Worm (Caenorhabditis elegans) whole organism, L4 larva: ENCODE results near the gene R160.4.
"Not testable (repeated sequence)": the region's sequence is repeated elsewhere in the genome, so short reads cannot be mapped to it uniquely, and the experiment has no call there.

ENCODE experiments used
- F10B5.3 ChIP-seq: sonication (generic microtip); optimal IDR thresholded peaks from 2 replicates; lab custom pipeline; 2016; ENCODE audit warnings: mild to moderate bottlenecking, missing genetic modification characterization, missing compliant biosample characterization
- R02D3.7 ChIP-seq: fragments of 150-350 bp; sonication (generic microtip); optimal IDR thresholded peaks from 3 replicates; lab custom pipeline; 2014; ENCODE audit warnings: missing biosample characterization, missing genetic modification characterization
- T26A8.4 ChIP-seq: fragments of 200-800 bp; sonication (Bioruptor generic); IDR thresholded peaks from 2 replicates; pipeline ENCODE4 v1.3.6; 2022; ENCODE audit warnings: missing genetic modification characterization, missing compliant biosample characterization
- Y48G9A.11 ChIP-seq: fragments of 200-800 bp; sonication (Bioruptor generic); IDR thresholded peaks from 2 replicates; pipeline ENCODE4 v1.3.6; 2022; ENCODE audit warnings: missing genetic modification reagents, missing genetic modification characterization, missing compliant biosample characterization
- ZK546.5 ChIP-seq, 2 experiments: sonication (generic microtip); optimal IDR thresholded peaks; 2 replicates each; lab custom pipeline; 2017; ENCODE audit warnings: missing biosample characterization in 2 of 2, missing genetic modification characterization in 2 of 2
- aly-2 ChIP-seq: sonication (generic microtip); optimal IDR thresholded peaks from 2 replicates; lab custom pipeline; 2018; ENCODE audit warnings: missing biosample characterization, missing genetic modification characterization
- arid-1 ChIP-seq: fragments of 200-800 bp; sonication (Bioruptor generic); conservative IDR thresholded peaks from 2 replicates; pipeline ENCODE4 v1.3.6; 2022; ENCODE audit warnings: missing genetic modification reagents, missing genetic modification characterization, missing compliant biosample characterization
- ceh-28 ChIP-seq: fragments of 150-350 bp; optimal IDR thresholded peaks from 2 replicates; lab custom pipeline; 2014; ENCODE audit warnings: missing biosample characterization, missing genetic modification reagents, missing genetic modification characterization
- ceh-32 ChIP-seq: sonication (generic microtip); optimal IDR thresholded peaks from 2 replicates; lab custom pipeline; 2016; ENCODE audit warnings: mild to moderate bottlenecking, missing genetic modification characterization, missing compliant biosample characterization; ENCODE audit not compliant: poor library complexity
- ceh-62 ChIP-seq: sonication (generic microtip); optimal IDR thresholded peaks from 2 replicates; lab custom pipeline; 2017; ENCODE audit warnings: missing biosample characterization, missing genetic modification characterization
- ceh-82 ChIP-seq: sonication (generic microtip); optimal IDR thresholded peaks from 2 replicates; lab custom pipeline; 2017; ENCODE audit warnings: missing biosample characterization, missing genetic modification characterization
- ces-1 ChIP-seq: fragments of 150-350 bp; sonication (generic microtip); optimal IDR thresholded peaks from 4 replicates; lab custom pipeline; 2014; ENCODE audit warnings: missing biosample characterization, missing genetic modification reagents, missing genetic modification characterization
- daf-19 ChIP-seq: fragments of 200-800 bp; sonication (Bioruptor generic); conservative IDR thresholded peaks from 2 replicates; pipeline ENCODE4 v1.3.6; 2022; ENCODE audit warnings: missing genetic modification characterization, missing compliant biosample characterization
- daf-8 ChIP-seq: fragments of 200-800 bp; sonication (Bioruptor generic); IDR thresholded peaks from 2 replicates; pipeline ENCODE4 v1.3.6; 2022; ENCODE audit warnings: missing genetic modification characterization, missing compliant biosample characterization
- dmd-9 ChIP-seq: fragments of 200-800 bp; sonication (Bioruptor generic); IDR thresholded peaks from 2 replicates; pipeline ENCODE4 v1.3.6; 2022; ENCODE audit warnings: missing genetic modification reagents, missing genetic modification characterization, missing compliant biosample characterization
- gei-8 ChIP-seq: fragments of 200-800 bp; sonication (Bioruptor generic); optimal IDR thresholded peaks from 2 replicates; lab custom pipeline; 2018; ENCODE audit warnings: mild to moderate bottlenecking, missing genetic modification characterization, missing compliant biosample characterization
- hif-1 ChIP-seq, 2 experiments: sonication (generic microtip); optimal IDR thresholded peaks; 2 replicates each; lab custom pipeline; 2016 to 2017; ENCODE audit warnings: missing compliant biosample characterization in 2 of 2, missing genetic modification characterization in 2 of 2, missing genetic modification reagents in 2 of 2, missing genotype in 2 of 2, mild to moderate bottlenecking in 1 of 2
- hlh-11 ChIP-seq: fragments of 200-800 bp; sonication (Bioruptor generic); optimal IDR thresholded peaks from 2 replicates; lab custom pipeline; 2018; ENCODE audit warnings: mild to moderate bottlenecking, missing genetic modification characterization, missing compliant biosample characterization
- lim-7 ChIP-seq: fragments of 200-800 bp; sonication (Bioruptor generic); IDR thresholded peaks from 2 replicates; pipeline ENCODE4 v1.3.6; 2022; ENCODE audit warnings: missing genetic modification characterization, missing compliant biosample characterization
- lin-13 ChIP-seq: fragments of 150-350 bp; optimal IDR thresholded peaks from 2 replicates; lab custom pipeline; 2014; ENCODE audit warnings: missing biosample characterization, missing genetic modification reagents, missing genetic modification characterization
- lin-29 ChIP-seq: fragments of 200-800 bp; sonication (Bioruptor generic); IDR thresholded peaks from 2 replicates; pipeline ENCODE4 v1.3.6; 2022; ENCODE audit warnings: missing genetic modification reagents, missing genetic modification characterization, missing compliant biosample characterization
- lin-38 ChIP-seq: fragments of 200-800 bp; sonication (Bioruptor generic); IDR thresholded peaks from 2 replicates; pipeline ENCODE4 v1.3.6; 2022; ENCODE audit warnings: missing genetic modification reagents, missing genetic modification characterization, missing compliant biosample characterization
- madf-5 ChIP-seq, 2 experiments: fragments of 200-800 bp; sonication (Bioruptor generic); IDR thresholded peaks; 2 replicates each; pipeline ENCODE4 v1.3.6; 2022; ENCODE audit warnings: missing compliant biosample characterization in 2 of 2, missing genetic modification characterization in 2 of 2
- madf-9 ChIP-seq: fragments of 200-800 bp; sonication (Bioruptor generic); conservative IDR thresholded peaks from 2 replicates; pipeline ENCODE4 v1.3.6; 2022; ENCODE audit warnings: missing genetic modification reagents, missing genetic modification characterization, missing compliant biosample characterization
- mes-2 ChIP-seq: sonication (generic microtip); optimal IDR thresholded peaks from 2 replicates; lab custom pipeline; 2016; ENCODE audit warnings: missing genotype, mild to moderate bottlenecking, missing genetic modification characterization, missing compliant biosample characterization; ENCODE audit not compliant: poor library complexity, severe bottlenecking
- mxl-3 ChIP-seq: fragments of 200-800 bp; sonication (Bioruptor generic); optimal IDR thresholded peaks from 2 replicates; lab custom pipeline; 2018; ENCODE audit warnings: mild to moderate bottlenecking, missing genetic modification characterization, missing compliant biosample characterization
- nhr-11 ChIP-seq: fragments of 150-350 bp; optimal IDR thresholded peaks from 2 replicates; lab custom pipeline; 2014; ENCODE audit warnings: missing biosample characterization, missing genetic modification characterization
- nhr-28 ChIP-seq: fragments of 150-350 bp; optimal IDR thresholded peaks from 2 replicates; lab custom pipeline; 2014; ENCODE audit warnings: missing biosample characterization, missing genetic modification characterization
- nhr-76 ChIP-seq: fragments of 150-350 bp; optimal IDR thresholded peaks from 2 replicates; lab custom pipeline; 2014; ENCODE audit warnings: missing biosample characterization, missing genetic modification characterization
- set-16 ChIP-seq: fragments of 200-800 bp; sonication (Bioruptor generic); IDR thresholded peaks from 2 replicates; pipeline ENCODE4 v1.3.6; 2022; ENCODE audit warnings: missing genetic modification reagents, missing genetic modification characterization, missing compliant biosample characterization
- snpc-4 ChIP-seq: fragments of 150-350 bp; optimal IDR thresholded peaks from 2 replicates; lab custom pipeline; 2014; ENCODE audit warnings: missing biosample characterization, missing genetic modification characterization
- unc-62 ChIP-seq, 3 experiments: fragments of 150-350 bp in 1 of 3; sonication (generic microtip); optimal IDR thresholded peaks in 2 of 3; peaks in 1 of 3; 1 replicate in 1 of 3; 2 replicates in 2 of 3; lab custom pipeline; 2014 to 2017; ENCODE audit warnings: missing biosample characterization in 3 of 3, missing genetic modification characterization in 3 of 3, missing genetic modification reagents in 3 of 3, missing genotype in 1 of 3
- zip-11 ChIP-seq: fragments of 200-800 bp; sonication (Bioruptor generic); IDR thresholded peaks from 2 replicates; pipeline ENCODE4 v1.3.6; 2022; ENCODE audit warnings: missing genetic modification characterization, missing compliant biosample characterization

R160.4 gene

ce11 chrX:4353318-4353717 is 15.4 kb downstream of the R160.4 start, which contains the start of gene col-165:
col-165 (plus strand) TSS chrX:4353618.
- no peak for TF ChIP-seq ZK546.5 (tag; optimal IDR thresholded peaks at IDR 0.05; lab: Kevin White, UChicago)
- no peak for TF ChIP-seq lin-38 (GFP tag; lab: Robert Waterston, UW)
- no peak for TF ChIP-seq nhr-28 (tag; lab: Kevin White, UChicago)
- no peak for TF ChIP-seq ceh-32 (tag; lab: Kevin White, UChicago)
- no peak for TF ChIP-seq daf-8 (GFP tag; lab: Robert Waterston, UW)
- no peak for TF ChIP-seq lin-29
- TF ChIP-seq hlh-11, result no peak
- TF ChIP-seq hif-1 (tag; optimal IDR thresholded peaks at IDR 0.05; lab: Kevin White, UChicago), result no peak
- TF ChIP-seq mes-2, result no peak
- no peak for TF ChIP-seq arid-1 (GFP tag; lab: Robert Waterston, UW)
- no peak for TF ChIP-seq aly-2 (tag; lab: Kevin White, UChicago)
- TF ChIP-seq snpc-4 (tag; lab: Kevin White, UChicago), result no peak
- TF ChIP-seq nhr-11 (tag; lab: Kevin White, UChicago), result no peak

ce11 chrX:4350198-4350597 is 18.5 kb downstream of the R160.4 start, which contains the start of gene F14H12.2:
F14H12.2 (plus strand) TSS chrX:4350498.
- TF ChIP-seq unc-62 (GFP tag; optimal IDR thresholded peaks at IDR 0.05 in 1 of 2; lab: Kevin White, UChicago) (no peak), unc-62 (tag; optimal IDR thresholded peaks at IDR 0.05; lab: Kevin White, UChicago) (no peak), T26A8.4 (GFP tag; lab: Robert Waterston, UW) (no peak), daf-19 (GFP tag; lab: Robert Waterston, UW) (no peak), gei-8 (no peak), set-16 (GFP tag; lab: Robert Waterston, UW) (no peak), hlh-11 (no peak), lim-7 (GFP tag; lab: Robert Waterston, UW) (no peak), madf-9 (no peak), ceh-62 (tag; lab: Kevin White, UChicago) (no peak), ceh-28 (no peak), zip-11 (GFP tag; lab: Robert Waterston, UW) (no peak), Y48G9A.11 (GFP tag; lab: Robert Waterston, UW) (no peak)

DNA sequence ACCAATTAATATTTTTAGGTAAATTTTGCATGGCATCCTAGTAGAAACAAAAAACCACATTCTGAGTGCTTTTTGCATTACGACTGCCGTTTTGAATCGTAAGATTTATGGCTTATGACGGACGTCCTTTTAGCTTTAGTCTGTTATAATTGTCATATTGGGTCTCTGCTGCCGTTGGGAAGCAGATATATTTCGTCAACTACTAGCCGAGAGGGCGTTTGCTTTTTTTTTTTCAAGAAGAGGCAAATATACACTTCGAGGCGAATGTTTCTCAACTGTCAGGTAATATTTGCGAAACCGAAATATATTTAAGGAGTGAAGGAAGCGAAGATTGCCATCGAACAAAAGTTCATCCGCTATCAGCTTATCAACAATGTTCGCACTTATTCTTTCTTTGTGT is 24.8 kb downstream of the R160.4 start, which contains the start of gene F14H12.3:
TSS of gene F14H12.3 (plus strand) at position 301 of the 400 bp plus-strand sequence.
- TF ChIP-seq lin-13 (GFP tag; lab: Kevin White, UChicago), result no peak
- no peak for TF ChIP-seq R02D3.7 (tag; lab: Kevin White, UChicago)
- no peak for TF ChIP-seq arid-1 (GFP tag; lab: Robert Waterston, UW)
- TF ChIP-seq nhr-76 (tag; lab: Kevin White, UChicago), result no peak
- TF ChIP-seq mxl-3 (GFP tag; lab: Kevin White, UChicago), result no peak
- no peak for TF ChIP-seq mes-2
- no peak for TF ChIP-seq ceh-82 (tag; lab: Kevin White, UChicago)
- TF ChIP-seq daf-19 (GFP tag; lab: Robert Waterston, UW), result no peak
- no peak for TF ChIP-seq ces-1 (GFP tag; lab: Kevin White, UChicago)

DNA sequence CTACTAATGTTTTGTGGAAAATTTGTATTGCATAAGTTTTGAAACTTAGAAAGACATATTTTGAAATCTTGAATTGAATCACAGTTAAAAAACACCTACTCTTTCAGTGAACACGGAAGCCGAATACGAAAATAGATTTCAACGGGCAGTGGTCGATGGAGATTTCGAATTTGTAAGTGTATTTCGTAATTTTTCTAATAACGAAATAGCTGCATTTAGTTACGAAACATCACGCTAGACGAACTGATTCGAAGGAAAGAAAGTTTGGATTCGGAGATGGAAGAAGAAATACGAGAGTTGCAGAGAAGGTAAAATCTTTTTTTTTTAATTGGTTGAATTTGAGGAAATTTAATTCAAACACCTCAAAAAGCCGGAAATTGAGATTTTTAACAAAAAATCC is 26.0 kb downstream of the R160.4 start:
- TF ChIP-seq daf-8 (GFP tag; lab: Robert Waterston, UW), result no peak
- TF ChIP-seq, all 104 proteins: peak for 0

DNA sequence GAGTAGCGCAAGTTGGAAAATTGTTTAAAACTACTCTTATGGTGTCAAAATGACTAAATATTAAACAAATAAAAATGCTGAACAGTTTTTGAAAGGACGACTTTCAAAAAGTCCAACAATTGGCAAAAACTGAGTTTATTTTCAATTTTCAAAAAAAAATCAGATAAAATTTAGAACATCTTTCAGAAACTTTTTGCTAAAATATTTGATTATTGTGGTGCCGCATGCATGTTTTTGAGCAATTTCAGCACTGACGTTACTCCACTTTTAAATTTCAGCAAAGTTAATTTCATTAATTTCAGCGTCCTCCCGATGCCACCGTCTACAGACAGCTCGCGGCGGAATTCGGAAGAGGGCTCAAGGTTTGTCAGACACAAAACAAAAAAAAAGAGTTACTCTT is 29.4 kb downstream of the R160.4 start, which contains the start of gene cst-1:
TSS of gene cst-1 (plus strand) at position 301 of the 400 bp plus-strand sequence.
- TF ChIP-seq madf-5 (GFP tag; IDR thresholded peaks at IDR 0.05; lab: Robert Waterston, UW); F10B5.3 (tag; lab: Kevin White, UChicago); dmd-9 (GFP tag; lab: Robert Waterston, UW): not testable (repeated sequence)
